Fruit fly (Drosophila melanogaster): ENCODE measurements around the gene CG33725.
A peak's percentile ranks its signal among the peaks of the same experiment; 100 is the strongest.

The CG33725 gene

DNA sequence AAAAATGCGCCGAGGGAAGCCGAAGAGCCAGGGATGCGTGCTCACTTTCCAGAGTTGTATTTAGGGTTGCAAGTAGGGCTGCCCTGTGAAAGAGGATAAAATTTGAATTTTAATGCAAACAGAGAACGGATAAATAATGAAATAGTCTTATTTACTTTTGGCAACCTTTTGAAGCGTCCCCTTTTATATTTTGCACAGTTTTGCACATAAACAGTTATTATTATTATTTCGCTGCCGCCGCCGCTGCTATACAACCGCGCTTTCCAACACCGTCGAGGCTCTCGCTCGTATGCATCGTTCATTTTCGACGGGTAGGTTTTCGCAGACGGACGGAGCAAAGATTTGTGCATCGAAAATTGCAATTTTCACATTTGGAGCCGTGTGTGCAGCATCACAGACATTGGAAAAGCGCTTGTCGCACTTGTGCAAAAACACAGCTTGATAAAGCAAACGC lies 32.4 kb downstream of the CG33725 start, which contains the start of the genes sti and tral (continued):
- TF ChIP-seq Hand (GFP tag; optimal IDR thresholded peaks at IDR 0.05) = peak; percentile 56
- TF ChIP-seq jigr1 (GFP tag; IDR thresholded peaks at IDR 0.05) = peak; percentile 38; the same call in 1 of the 3 replicates
- peak; percentile 91 for TF ChIP-seq NfI (GFP tag; optimal IDR thresholded peaks at IDR 0.05)
- peak; percentile 95 for TF ChIP-seq gro (GFP tag; optimal IDR thresholded peaks at IDR 0.05)
- TF ChIP-seq CG17912 (GFP tag; optimal IDR thresholded peaks at IDR 0.05) = peak; percentile 69
- TF ChIP-seq bcd (GFP tag; optimal IDR thresholded peaks at IDR 0.05) = peak; percentile 89
- TF ChIP-seq Kr (GFP tag; optimal IDR thresholded peaks at IDR 0.05) = no peak
- peak; percentile 85 for TF ChIP-seq disco-r (GFP tag; optimal IDR thresholded peaks at IDR 0.05)
- TF ChIP-seq Six4 (GFP tag; optimal IDR thresholded peaks at IDR 0.05) = peak; percentile 70
- peak; percentile 67 for TF ChIP-seq CG10431 (GFP tag; optimal IDR thresholded peaks at IDR 0.05)
- peak; percentile 78 for TF ChIP-seq CG6175 (GFP tag; IDR thresholded peaks at IDR 0.05)
- peak; percentile 58 for TF ChIP-seq Nf-YB (GFP tag; optimal IDR thresholded peaks at IDR 0.05)
- peak; percentile 88 for TF ChIP-seq CG9727 (GFP tag; optimal IDR thresholded peaks at IDR 0.05)
- no peak for TF ChIP-seq br (optimal IDR thresholded peaks at IDR 0.05)
- peak; percentile 76 for TF ChIP-seq CG10979 (tag; optimal IDR thresholded peaks at IDR 0.05)
- peak; percentile 95 for TF ChIP-seq CG1647 (GFP tag; optimal IDR thresholded peaks at IDR 0.05)
- TF ChIP-seq kay (GFP tag; optimal IDR thresholded peaks at IDR 0.05) = peak; percentile 83
- peak; percentile 53 for TF ChIP-seq Dref (GFP tag; IDR thresholded peaks at IDR 0.05)
- peak; percentile 84 for TF ChIP-seq mirr (GFP tag; optimal IDR thresholded peaks at IDR 0.05)
- peak; percentile 100 for TF ChIP-seq CG7928 (GFP tag; optimal IDR thresholded peaks at IDR 0.05)
- peak; percentile 92 for TF ChIP-seq CG16863 (GFP tag; optimal IDR thresholded peaks at IDR 0.05)
- TF ChIP-seq vfl (GFP tag; optimal IDR thresholded peaks at IDR 0.05) = peak; percentile 93
- TF ChIP-seq odd (GFP tag; optimal IDR thresholded peaks at IDR 0.05) = peak; percentile 59
- 0 out of 2 replicates have a peak, but pooled peaks have one; percentile 20 for TF ChIP-seq aop (GFP tag; IDR thresholded peaks at IDR 0.05)
- peak; percentile 66 for TF ChIP-seq CG3995 (GFP tag; optimal IDR thresholded peaks at IDR 0.05)
- TF ChIP-seq Spps (tag; optimal IDR thresholded peaks at IDR 0.05) = peak; percentile 70
- peak; percentile 78 for TF ChIP-seq en (GFP tag; optimal IDR thresholded peaks at IDR 0.05)
- peak; percentile 96 for TF ChIP-seq Antp (GFP tag; optimal IDR thresholded peaks at IDR 0.05)
- no peak for TF ChIP-seq CG11504 (tag; optimal IDR thresholded peaks at IDR 0.05)
- peak; percentile 89 for TF ChIP-seq Fer2 (tag; optimal IDR thresholded peaks at IDR 0.05)
- peak; percentile 82 for TF ChIP-seq CG1233 (GFP tag; optimal IDR thresholded peaks at IDR 0.05)
- peak; percentile 79 for TF ChIP-seq sqz (GFP tag; optimal IDR thresholded peaks at IDR 0.05)
- peak; percentile 67 for TF ChIP-seq CG7556 (GFP tag; optimal IDR thresholded peaks at IDR 0.05)
- peak; percentile 92 for TF ChIP-seq CG12659 (GFP tag; optimal IDR thresholded peaks at IDR 0.05)
- peak; percentile 47 for TF ChIP-seq D19A (tag; optimal IDR thresholded peaks at IDR 0.05)
- TF ChIP-seq da (GFP tag; optimal IDR thresholded peaks at IDR 0.05) = peak; percentile 91
- TF ChIP-seq CG31365 (tag; optimal IDR thresholded peaks at IDR 0.05) = peak; percentile 58
- TF ChIP-seq CG9876 (GFP tag; optimal IDR thresholded peaks at IDR 0.05) = peak; percentile 91
- peak; percentile 73 for TF ChIP-seq Taf1 (GFP tag; IDR thresholded peaks at IDR 0.05)
- TF ChIP-seq luna (GFP tag; optimal IDR thresholded peaks at IDR 0.05) = peak; percentile 88
- peak; percentile 95 for TF ChIP-seq CG30403 (GFP tag; optimal IDR thresholded peaks at IDR 0.05)
- TF ChIP-seq CG2199 (GFP tag; IDR thresholded peaks at IDR 0.05) = no peak
- TF ChIP-seq CG33557 (GFP tag; optimal IDR thresholded peaks at IDR 0.05) = peak; percentile 78
- TF ChIP-seq slp2 (GFP tag; optimal IDR thresholded peaks at IDR 0.05) = peak; percentile 90
- TF ChIP-seq lab (GFP tag; optimal IDR thresholded peaks at IDR 0.05) = peak; percentile 93
- peak; percentile 85 for TF ChIP-seq Atf6 (GFP tag; IDR thresholded peaks at IDR 0.05)
- peak; percentile 89 for TF ChIP-seq CG33213 (GFP tag; optimal IDR thresholded peaks at IDR 0.05)
- TF ChIP-seq Doc2 (GFP tag; IDR thresholded peaks at IDR 0.05) = no peak; the same call in 1 of the 2 replicates
- TF ChIP-seq Bteb2 (GFP tag; optimal IDR thresholded peaks at IDR 0.05) = peak; percentile 90
- peak; percentile 65; the same call in 2 of the 3 replicates for TF ChIP-seq CG7357 (GFP tag; IDR thresholded peaks at IDR 0.05)
- peak; percentile 86 for TF ChIP-seq stwl (tag; optimal IDR thresholded peaks at IDR 0.05)
- no peak for TF ChIP-seq CG8478 (optimal IDR thresholded peaks at IDR 0.05)
